Worm (Caenorhabditis elegans) whole organism, early embryonic: ENCODE results near the gene his-62.
"Not testable (repeated sequence)": the region's sequence is repeated elsewhere in the genome, so short reads cannot be mapped to it uniquely, and the experiment has no call there.

Source experiments
- tbx-11 ChIP-seq: fragments of 200-800 bp; sonication (Bioruptor generic); IDR thresholded peaks from 2 replicates; pipeline ENCODE4 v1.3.6; 2022; ENCODE audit warnings: missing genetic modification characterization, missing compliant biosample characterization
- tbx-37 ChIP-seq: fragments of 200-800 bp; sonication (Bioruptor generic); conservative IDR thresholded peaks from 2 replicates; pipeline ENCODE4 v1.3.6; 2022; ENCODE audit warnings: missing genetic modification reagents, missing genetic modification characterization, missing compliant biosample characterization

- TF ChIP-seq tbx-11 (GFP tag; lab: Robert Waterston, UW): peak; percentile 8; the same call in 1 of the 2 replicates
- not testable (repeated sequence) for TF ChIP-seq tbx-37 (GFP tag; lab: Robert Waterston, UW)
Measured at ce11 chrIV:7485565-7486200, 662 bp upstream of the his-62 start.
